Worm (Caenorhabditis elegans): ENCODE results near the gene fbxa-24.

- no peak for TF ChIP-seq lin-15B (tag; optimal IDR thresholded peaks at IDR 0.05)
- TF ChIP-seq ceh-82 (tag; optimal IDR thresholded peaks at IDR 0.05), result no peak
Observed at ce11 chrII:3805518-3805917, 10.8 kb upstream of the fbxa-24 start.
